Fruit fly (Drosophila melanogaster) whole organism, pupa: ENCODE measurements around the gene CG13896.

Source experiments
- CG10348 ChIP-seq: fragments of 200-800 bp; sonication (Bioruptor generic); IDR thresholded peaks from 2 replicates; pipeline ENCODE4 v1.3.6; 2022; ENCODE audit warnings: missing biosample characterization, missing genetic modification characterization
- CG12605 ChIP-seq: fragments of 200-800 bp; sonication (Bioruptor generic); IDR thresholded peaks from 2 replicates; pipeline ENCODE4 v1.3.6; 2022; ENCODE audit warnings: missing biosample characterization, missing genetic modification characterization
- CG13204 ChIP-seq: fragments of 200-800 bp; sonication (Bioruptor generic); optimal IDR thresholded peaks from 2 replicates; lab custom pipeline; 2018; ENCODE audit warnings: missing biosample characterization, mild to moderate bottlenecking, missing genetic modification characterization, moderate library complexity
- CG15710 ChIP-seq: fragments of 200-800 bp; sonication (Bioruptor generic); optimal IDR thresholded peaks from 2 replicates; lab custom pipeline; 2018; ENCODE audit warnings: missing biosample characterization, mild to moderate bottlenecking, missing genetic modification characterization, moderate library complexity
- CG17806 ChIP-seq: fragments of 200-800 bp; sonication (Bioruptor generic); optimal IDR thresholded peaks from 2 replicates; lab custom pipeline; 2018; ENCODE audit warnings: missing biosample characterization, mild to moderate bottlenecking, missing genetic modification characterization, moderate library complexity
- CG32121 ChIP-seq: fragments of 200-800 bp; sonication (Bioruptor generic); IDR thresholded peaks from 2 replicates; pipeline ENCODE4 v1.3.6; 2022; ENCODE audit warnings: missing biosample characterization, missing genetic modification characterization
- CG4496 ChIP-seq: fragments of 200-800 bp; sonication (Bioruptor generic); IDR thresholded peaks from 3 replicates; pipeline ENCODE4 v1.3.6; 2022; ENCODE audit warnings: missing biosample characterization, missing genetic modification characterization
- CG8159 ChIP-seq: fragments of 200-800 bp; sonication (Bioruptor generic); optimal IDR thresholded peaks from 3 replicates; lab custom pipeline; 2018; ENCODE audit warnings: missing biosample characterization, mild to moderate bottlenecking, missing genetic modification characterization, moderate library complexity
- CG8301 ChIP-seq: fragments of 200-800 bp; sonication (Bioruptor generic); optimal IDR thresholded peaks from 2 replicates; lab custom pipeline; 2018; ENCODE audit warnings: missing biosample characterization, mild to moderate bottlenecking, missing genetic modification characterization
- D1 ChIP-seq: fragments of 200-800 bp; sonication (Bioruptor generic); optimal IDR thresholded peaks from 2 replicates; lab custom pipeline; 2018; ENCODE audit warnings: missing biosample characterization, mild to moderate bottlenecking, missing genetic modification characterization, moderate library complexity
- EcR ChIP-seq: fragments of 200-800 bp; sonication (Bioruptor generic); optimal IDR thresholded peaks from 3 replicates; lab custom pipeline; 2019; ENCODE audit warnings: missing biosample characterization, missing genetic modification characterization, mild to moderate bottlenecking, moderate library complexity, missing genetic modification reagents
- Ets98B ChIP-seq: fragments of 200-800 bp; sonication (Bioruptor generic); IDR thresholded peaks from 2 replicates; pipeline ENCODE4 v1.3.6; 2022; ENCODE audit warnings: missing biosample characterization, missing genetic modification characterization
- Snoo ChIP-seq: fragments of 200-800 bp; sonication (Bioruptor generic); optimal IDR thresholded peaks from 3 replicates; lab custom pipeline; 2017; ENCODE audit warnings: missing biosample characterization, mild to moderate bottlenecking, missing genetic modification characterization, inconsistent platforms
- rn ChIP-seq: fragments of 200-800 bp; sonication (Bioruptor generic); IDR thresholded peaks from 2 replicates; pipeline ENCODE4 v1.3.6; 2022; ENCODE audit warnings: missing biosample characterization, missing genetic modification characterization

DNA sequence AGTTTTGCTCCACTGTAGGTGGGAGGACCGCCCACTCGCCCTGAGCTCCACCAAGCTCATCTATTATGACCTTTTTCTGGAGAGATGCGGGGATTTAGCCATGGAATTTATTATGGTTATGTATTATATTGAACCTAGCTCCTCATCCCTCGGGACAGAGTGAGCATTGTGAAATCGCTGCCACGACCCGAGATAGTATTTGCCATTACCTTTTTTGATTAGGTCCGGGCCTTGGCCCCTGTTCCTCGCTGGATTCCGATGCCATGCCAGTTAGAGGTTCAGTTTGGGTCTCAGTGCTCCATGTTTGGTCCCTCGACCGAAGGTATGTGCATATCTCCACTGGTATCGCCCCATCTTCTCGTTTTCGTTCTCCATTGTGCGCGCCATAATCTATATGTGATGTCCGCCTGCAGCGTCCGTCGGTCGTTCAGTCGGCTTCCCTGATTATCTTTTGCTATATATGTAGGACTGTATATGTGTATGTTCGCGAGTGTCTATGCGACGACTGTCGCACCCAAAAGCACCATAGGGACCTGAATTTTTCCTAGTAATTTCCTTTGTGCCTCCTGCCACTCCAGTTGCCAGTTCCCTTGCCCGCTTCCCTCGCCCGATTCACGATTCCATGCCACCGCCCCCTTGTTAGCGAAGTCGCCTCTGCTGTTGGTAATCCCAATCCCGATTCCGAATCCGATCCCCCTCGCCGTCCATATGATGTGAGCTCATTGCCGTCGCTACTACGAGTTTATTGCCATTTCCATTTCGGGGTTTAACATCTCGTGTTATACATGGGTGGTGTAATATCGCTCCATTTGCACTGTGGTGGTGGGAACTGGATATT, 9.6 kb downstream of the CG13896 start:
- TF ChIP-seq Ets98B (GFP tag; lab: Robert Waterston, UW) (no peak), D1 (tag; lab: Kevin White, UChicago) (no peak), CG13204 (GFP tag; lab: Kevin White, UChicago) (no peak), rn (no peak), CG12605 (GFP tag; lab: Robert Waterston, UW) (no peak), CG8301 (tag; lab: Kevin White, UChicago) (no peak), CG8159 (tag; lab: Kevin White, UChicago) (no peak), Snoo (no peak), CG10348 (no peak), CG32121 (GFP tag; lab: Robert Waterston, UW) (no peak), CG15710 (no peak), EcR (peak; percentile 73), CG4496 (0 out of 3 replicates have a peak, but pooled peaks have one; percentile 9), CG17806 (tag; lab: Kevin White, UChicago) (no peak)
